Worm (Caenorhabditis elegans): ENCODE results near the gene dlg-1.

DNA sequence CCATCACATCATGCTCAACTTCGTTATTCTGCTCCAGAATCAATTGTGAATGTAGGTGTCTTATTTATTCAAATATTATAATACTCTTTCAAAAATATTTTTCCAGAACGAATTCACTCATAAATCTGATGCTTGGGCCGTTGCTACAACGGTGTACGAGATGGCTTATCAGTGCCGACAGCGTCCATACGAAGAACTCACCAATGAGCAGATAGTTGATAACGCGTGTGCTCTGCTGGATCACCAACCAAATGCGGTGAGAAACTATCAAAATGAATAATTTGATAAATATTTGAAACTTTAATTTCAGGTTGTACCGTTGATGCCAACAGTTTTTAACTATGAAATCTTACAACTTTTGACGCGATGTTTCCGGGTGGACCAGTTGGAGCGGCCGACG, 13.9 kb upstream of the dlg-1 start:
- TF ChIP-seq nhr-11 (tag; optimal IDR thresholded peaks at IDR 0.05): no peak
- no peak for TF ChIP-seq elt-3 (tag; optimal IDR thresholded peaks at IDR 0.05)
- no peak for TF ChIP-seq lsy-2 (tag; optimal IDR thresholded peaks at IDR 0.05)
- no peak for TF ChIP-seq egl-27 (tag; optimal IDR thresholded peaks at IDR 0.05)
- TF ChIP-seq blmp-1 (tag; optimal IDR thresholded peaks at IDR 0.05): no peak
- no peak for TF ChIP-seq pqm-1 (tag; optimal IDR thresholded peaks at IDR 0.05)
- no peak for TF ChIP-seq dpl-1 (GFP tag; optimal IDR thresholded peaks at IDR 0.05)
- no peak for TF ChIP-seq ztf-4 (tag; optimal IDR thresholded peaks at IDR 0.05)
